Worm (Caenorhabditis elegans) whole organism, L3 larva: ENCODE data around the gene ocam-1.

Experiments used
- R02D3.7 ChIP-seq: fragments of 150-350 bp; optimal IDR thresholded peaks from 2 replicates; lab custom pipeline; 2014; ENCODE audit warnings: missing biosample characterization, missing genetic modification characterization
- ZK546.5 ChIP-seq: sonication (generic microtip); optimal IDR thresholded peaks from 2 replicates; lab custom pipeline; 2017; ENCODE audit warnings: missing biosample characterization, missing genetic modification characterization
- aly-2 ChIP-seq: fragments of 150-350 bp; optimal IDR thresholded peaks from 2 replicates; lab custom pipeline; 2014; ENCODE audit warnings: missing biosample characterization, missing genetic modification characterization
- ama-1 ChIP-seq: fragments of 150-350 bp; optimal IDR thresholded peaks from 2 replicates; lab custom pipeline; 2018
- ceh-16 ChIP-seq: sonication (generic microtip); optimal IDR thresholded peaks from 2 replicates; lab custom pipeline; 2017; ENCODE audit warnings: missing biosample characterization, missing genetic modification characterization
- ceh-28 ChIP-seq: fragments of 150-350 bp; optimal IDR thresholded peaks from 2 replicates; lab custom pipeline; 2014; ENCODE audit warnings: missing biosample characterization, missing genetic modification reagents, missing genetic modification characterization
- ceh-82 ChIP-seq: fragments of 150-350 bp; optimal IDR thresholded peaks from 2 replicates; lab custom pipeline; 2014; ENCODE audit warnings: missing biosample characterization, missing genetic modification characterization
- ceh-9 ChIP-seq: sonication (generic microtip); optimal IDR thresholded peaks from 2 replicates; lab custom pipeline; 2018; ENCODE audit warnings: missing biosample characterization, missing genetic modification characterization
- daf-12 ChIP-seq: fragments of 150-350 bp; optimal IDR thresholded peaks from 2 replicates; lab custom pipeline; 2014; ENCODE audit warnings: missing biosample characterization, missing genetic modification reagents, missing genetic modification characterization
- egl-27 ChIP-seq: sonication (generic microtip); optimal IDR thresholded peaks from 4 replicates; lab custom pipeline; 2017; ENCODE audit warnings: missing biosample characterization, missing genetic modification reagents, missing genetic modification characterization
- egl-5 ChIP-seq: fragments of 150-350 bp; optimal IDR thresholded peaks from 2 replicates; lab custom pipeline; 2017; ENCODE audit warnings: missing biosample characterization, missing genetic modification reagents, missing genetic modification characterization, inconsistent platforms
- elt-1 ChIP-seq: fragments of 150-350 bp; optimal IDR thresholded peaks from 2 replicates; lab custom pipeline; 2014; ENCODE audit warnings: missing biosample characterization, missing genetic modification characterization
- elt-2 ChIP-seq: sonication (generic microtip); optimal IDR thresholded peaks from 2 replicates; lab custom pipeline; 2016; ENCODE audit warnings: missing genetic modification reagents, mild to moderate bottlenecking, missing genetic modification characterization, missing compliant biosample characterization
- elt-3 ChIP-seq, 3 experiments: fragments of 150-350 bp in 1 of 3; sonication (generic microtip) in 2 of 3; optimal IDR thresholded peaks; 2 replicates in 2 of 3; 4 replicates in 1 of 3; lab custom pipeline; 2014 to 2017; ENCODE audit warnings: missing biosample characterization in 3 of 3, missing genetic modification characterization in 3 of 3
- eor-1 ChIP-seq, 2 experiments: fragments of 150-350 bp; optimal IDR thresholded peaks; 2 replicates each; lab custom pipeline; 2014 to 2018; ENCODE audit warnings: missing biosample characterization in 2 of 2, missing genetic modification characterization in 2 of 2
- fkh-10 ChIP-seq: sonication (generic microtip); optimal IDR thresholded peaks from 2 replicates; lab custom pipeline; 2017; ENCODE audit warnings: missing biosample characterization, missing genetic modification reagents, missing genetic modification characterization
- fkh-2 ChIP-seq: fragments of 150-350 bp; optimal IDR thresholded peaks from 2 replicates; lab custom pipeline; 2014; ENCODE audit warnings: missing biosample characterization, missing genetic modification reagents, missing genetic modification characterization
- fos-1 ChIP-seq: fragments of 150-350 bp; optimal IDR thresholded peaks from 2 replicates; lab custom pipeline; 2014; ENCODE audit warnings: missing biosample characterization, missing genetic modification characterization
- hmg-11 ChIP-seq: sonication (generic microtip); optimal IDR thresholded peaks from 2 replicates; lab custom pipeline; 2016; ENCODE audit warnings: missing genetic modification characterization, missing compliant biosample characterization
- jun-1 ChIP-seq: fragments of 150-350 bp; optimal IDR thresholded peaks from 2 replicates; lab custom pipeline; 2014; ENCODE audit warnings: missing biosample characterization, missing genetic modification reagents, missing genetic modification characterization
- lin-15B ChIP-seq: fragments of 150-350 bp; optimal IDR thresholded peaks from 2 replicates; lab custom pipeline; 2014; ENCODE audit warnings: missing biosample characterization, missing genetic modification characterization
- lin-39 ChIP-seq: fragments of 150-350 bp; optimal IDR thresholded peaks from 2 replicates; lab custom pipeline; 2018; ENCODE audit warnings: missing biosample characterization, missing genetic modification reagents, missing genetic modification characterization
- lsy-12 ChIP-seq: sonication (generic microtip); optimal IDR thresholded peaks from 2 replicates; lab custom pipeline; 2016; ENCODE audit warnings: mild to moderate bottlenecking, missing genetic modification characterization, missing compliant biosample characterization
- mdl-1 ChIP-seq: fragments of 150-350 bp; optimal IDR thresholded peaks from 2 replicates; lab custom pipeline; 2014; ENCODE audit warnings: missing biosample characterization, missing genetic modification characterization
- mml-1 ChIP-seq: fragments of 150-350 bp; sonication (generic microtip); optimal IDR thresholded peaks from 3 replicates; lab custom pipeline; 2014; ENCODE audit warnings: missing biosample characterization, missing genetic modification characterization
- nfya-1 ChIP-seq: sonication (generic microtip); optimal IDR thresholded peaks from 2 replicates; lab custom pipeline; 2017; ENCODE audit warnings: missing genetic modification characterization, mild to moderate bottlenecking, missing compliant biosample characterization, antibody characterized with exemption, moderate library complexity; ENCODE audit not compliant: insufficient read depth
- nhr-11 ChIP-seq: fragments of 150-350 bp; optimal IDR thresholded peaks from 2 replicates; lab custom pipeline; 2014; ENCODE audit warnings: missing biosample characterization, missing genetic modification characterization
- nhr-12 ChIP-seq: fragments of 150-350 bp; optimal IDR thresholded peaks from 2 replicates; lab custom pipeline; 2014; ENCODE audit warnings: missing biosample characterization, missing genetic modification characterization
- nhr-23 ChIP-seq: fragments of 150-350 bp; optimal IDR thresholded peaks from 2 replicates; lab custom pipeline; 2014; ENCODE audit warnings: missing biosample characterization, missing genetic modification reagents, missing genetic modification characterization
- nhr-237 ChIP-seq: fragments of 150-350 bp; optimal IDR thresholded peaks from 2 replicates; lab custom pipeline; 2014; ENCODE audit warnings: missing biosample characterization, missing genetic modification characterization
- nhr-25 ChIP-seq: sonication (generic microtip); optimal IDR thresholded peaks from 2 replicates; lab custom pipeline; 2017; ENCODE audit warnings: missing biosample characterization, missing genetic modification characterization
- nhr-28 ChIP-seq: fragments of 150-350 bp; optimal IDR thresholded peaks from 2 replicates; lab custom pipeline; 2014; ENCODE audit warnings: missing biosample characterization, missing genetic modification characterization
- nhr-43 ChIP-seq: sonication (generic microtip); optimal IDR thresholded peaks from 2 replicates; lab custom pipeline; 2016; ENCODE audit warnings: mild to moderate bottlenecking, missing genetic modification characterization, missing compliant biosample characterization; ENCODE audit not compliant: poor library complexity, severe bottlenecking
- nhr-67 ChIP-seq: fragments of 150-350 bp; optimal IDR thresholded peaks from 2 replicates; lab custom pipeline; 2014; ENCODE audit warnings: missing biosample characterization, missing genetic modification characterization
- nhr-76 ChIP-seq: fragments of 150-350 bp; sonication (generic microtip); optimal IDR thresholded peaks from 5 replicates; lab custom pipeline; 2014; ENCODE audit warnings: missing biosample characterization, missing genetic modification characterization
- nhr-77 ChIP-seq: fragments of 150-350 bp; optimal IDR thresholded peaks from 2 replicates; lab custom pipeline; 2014; ENCODE audit warnings: missing biosample characterization, missing genetic modification characterization
- pha-4 ChIP-seq: fragments of 150-350 bp; optimal IDR thresholded peaks from 2 replicates; lab custom pipeline; 2014; ENCODE audit warnings: missing biosample characterization, missing genetic modification reagents, missing genetic modification characterization
- pqm-1 ChIP-seq: fragments of 150-350 bp; optimal IDR thresholded peaks from 2 replicates; lab custom pipeline; 2017; ENCODE audit warnings: missing biosample characterization, missing genetic modification characterization, inconsistent platforms
- sea-2 ChIP-seq: fragments of 150-350 bp; sonication (generic microtip); optimal IDR thresholded peaks from 4 replicates; lab custom pipeline; 2014; ENCODE audit warnings: missing biosample characterization, missing genetic modification reagents, missing genetic modification characterization
- skn-1 ChIP-seq: fragments of 150-350 bp; optimal IDR thresholded peaks from 2 replicates; lab custom pipeline; 2014; ENCODE audit warnings: missing biosample characterization, missing genetic modification characterization
- snpc-4 ChIP-seq: fragments of 150-350 bp; optimal IDR thresholded peaks from 2 replicates; lab custom pipeline; 2014; ENCODE audit warnings: missing biosample characterization, missing genetic modification characterization
- tbx-2 ChIP-seq: sonication (generic microtip); optimal IDR thresholded peaks from 2 replicates; lab custom pipeline; 2016; ENCODE audit warnings: mild to moderate bottlenecking, missing genetic modification characterization, missing compliant biosample characterization
- unc-39 ChIP-seq: sonication (generic microtip); optimal IDR thresholded peaks from 4 replicates; lab custom pipeline; 2017; ENCODE audit warnings: missing biosample characterization, missing genetic modification characterization
- unc-62 ChIP-seq: fragments of 150-350 bp; sonication (generic microtip); optimal IDR thresholded peaks from 4 replicates; lab custom pipeline; 2014; ENCODE audit warnings: missing biosample characterization, missing genetic modification reagents, missing genetic modification characterization
- zag-1 ChIP-seq: fragments of 150-350 bp; optimal IDR thresholded peaks from 2 replicates; lab custom pipeline; 2014; ENCODE audit warnings: missing biosample characterization, missing genetic modification characterization
- ztf-11 ChIP-seq: fragments of 150-350 bp; optimal IDR thresholded peaks from 2 replicates; lab custom pipeline; 2014; ENCODE audit warnings: missing biosample characterization, missing genetic modification characterization
- ztf-4 ChIP-seq: fragments of 150-350 bp; optimal IDR thresholded peaks from 2 replicates; lab custom pipeline; 2014; ENCODE audit warnings: missing biosample characterization, missing genetic modification characterization

Gene ocam-1

ce11 chrV:14197651-14198050 lies 30.1 kb upstream of the ocam-1 start:
- TF ChIP-seq nhr-11 (tag; lab: Kevin White, UChicago): no peak
- TF ChIP-seq ama-1 (lab: Kevin White, UChicago): peak; percentile 58
- TF ChIP-seq lsy-12: peak; percentile 10
- TF ChIP-seq elt-2: peak; percentile 30
- no peak for TF ChIP-seq fkh-10 (GFP tag; lab: Kevin White, UChicago)
- no peak for TF ChIP-seq ceh-16
- no peak for TF ChIP-seq skn-1 (tag; lab: Kevin White, UChicago)
- TF ChIP-seq R02D3.7 (tag; lab: Kevin White, UChicago): peak; percentile 16
- no peak for TF ChIP-seq fos-1 (tag; lab: Kevin White, UChicago)
- no peak for TF ChIP-seq mml-1 (tag; lab: Kevin White, UChicago)
- TF ChIP-seq nhr-237 (tag; lab: Kevin White, UChicago): no peak
- TF ChIP-seq daf-12 (tag; lab: Kevin White, UChicago): no peak
- TF ChIP-seq nhr-43 (tag; lab: Kevin White, UChicago): peak; percentile 77
- peak; percentile 9 for TF ChIP-seq ztf-4 (tag; lab: Kevin White, UChicago)
- TF ChIP-seq nhr-25: peak; percentile 57
- no peak for TF ChIP-seq snpc-4 (tag; lab: Kevin White, UChicago)
- TF ChIP-seq nhr-28 (tag; lab: Kevin White, UChicago): no peak
- TF ChIP-seq lin-15B: peak; percentile 14
- peak; percentile 40 for TF ChIP-seq nfya-1 (tag; lab: Kevin White, UChicago)
- TF ChIP-seq, all 47 proteins: peak for 9

- TF ChIP-seq jun-1 (tag; lab: Kevin White, UChicago) (no peak), ama-1 (lab: Kevin White, UChicago) (peak; percentile 40), ZK546.5 (tag; lab: Kevin White, UChicago) (no peak)
Measured at ce11 chrV:14194514-14194913, 27.0 kb upstream of the ocam-1 start.

ce11 chrV:14193451-14193850 lies 25.9 kb upstream of the ocam-1 start, which contains the start of gene atfs-1:
Gene atfs-1, plus strand, starts transcription at chrV:14193663.
- TF ChIP-seq nfya-1 (tag; lab: Kevin White, UChicago): peak; percentile 80
- no peak for TF ChIP-seq mdl-1 (tag; lab: Kevin White, UChicago)
- TF ChIP-seq nhr-28 (tag; lab: Kevin White, UChicago): no peak
- TF ChIP-seq ama-1 (lab: Kevin White, UChicago): peak; percentile 9
- no peak for TF ChIP-seq ztf-11 (tag; lab: Kevin White, UChicago)
- TF ChIP-seq nhr-77 (tag; lab: Kevin White, UChicago): peak; percentile 47
- TF ChIP-seq nhr-12: no peak
- TF ChIP-seq ceh-16: no peak
- no peak for TF ChIP-seq fkh-10 (GFP tag; lab: Kevin White, UChicago)
- peak; percentile 75 for TF ChIP-seq pqm-1 (tag; lab: Kevin White, UChicago)
- no peak for TF ChIP-seq sea-2 (GFP tag; lab: Kevin White, UChicago)
- TF ChIP-seq ceh-28 (tag; lab: Kevin White, UChicago): peak; percentile 53
- no peak for TF ChIP-seq ceh-9 (tag; lab: Kevin White, UChicago)
- TF ChIP-seq R02D3.7 (tag; lab: Kevin White, UChicago): peak; percentile 44
- no peak for TF ChIP-seq daf-12 (tag; lab: Kevin White, UChicago)
- peak; percentile 57 for TF ChIP-seq nhr-23 (tag; lab: Kevin White, UChicago)
- no peak for TF ChIP-seq eor-1 (tag; optimal IDR thresholded peaks at IDR 0.05; lab: Kevin White, UChicago)
- peak; percentile 35 for TF ChIP-seq snpc-4 (tag; lab: Kevin White, UChicago)
- TF ChIP-seq nhr-237 (tag; lab: Kevin White, UChicago): no peak
- no peak for TF ChIP-seq egl-5
- peak; percentile 33 for TF ChIP-seq lin-15B
- TF ChIP-seq nhr-43 (tag; lab: Kevin White, UChicago): peak; percentile 54
- TF ChIP-seq ztf-4 (tag; lab: Kevin White, UChicago): no peak
- TF ChIP-seq aly-2 (tag; lab: Kevin White, UChicago): no peak
- TF ChIP-seq nhr-76 (tag; lab: Kevin White, UChicago): no peak
- TF ChIP-seq ZK546.5 (tag; lab: Kevin White, UChicago): no peak
- TF ChIP-seq unc-39 (tag; lab: Kevin White, UChicago): no peak
- no peak for TF ChIP-seq fkh-2 (tag; lab: Kevin White, UChicago)
- no peak for TF ChIP-seq nhr-67 (tag; lab: Kevin White, UChicago)
- no peak for TF ChIP-seq elt-1
- TF ChIP-seq zag-1 (tag; lab: Kevin White, UChicago): no peak
- TF ChIP-seq nhr-11 (tag; lab: Kevin White, UChicago): no peak
- TF ChIP-seq tbx-2 (tag; lab: Kevin White, UChicago): no peak
- TF ChIP-seq pha-4 (tag; lab: Kevin White, UChicago): peak; percentile 77
- peak; percentile 32 for TF ChIP-seq jun-1 (tag; lab: Kevin White, UChicago)
- TF ChIP-seq fos-1 (tag; lab: Kevin White, UChicago): no peak
- peak; percentile 85 for TF ChIP-seq elt-2
- peak; percentile 53 for TF ChIP-seq lin-39 (tag; lab: Kevin White, UChicago)
- TF ChIP-seq ceh-82 (tag; lab: Kevin White, UChicago): no peak
- no peak for TF ChIP-seq elt-3 (tag; optimal IDR thresholded peaks at IDR 0.05; lab: Kevin White, UChicago)
- TF ChIP-seq nhr-25: peak; percentile 80
- TF ChIP-seq egl-27: no peak
- peak; percentile 81 for TF ChIP-seq hmg-11
- peak; percentile 17 for TF ChIP-seq lsy-12
- TF ChIP-seq mml-1 (tag; lab: Kevin White, UChicago): no peak
- TF ChIP-seq unc-62 (GFP tag; lab: Kevin White, UChicago): no peak
- TF ChIP-seq skn-1 (tag; lab: Kevin White, UChicago): no peak
